Fruit fly (Drosophila melanogaster) whole organism, embryonic: ENCODE measurements around the gene Sbp2.

Experiments
- CG10267 ChIP-seq: fragments of 200-800 bp; sonication (Bioruptor generic); optimal IDR thresholded peaks from 2 replicates; lab custom pipeline; 2018; ENCODE audit warnings: missing biosample characterization, mild to moderate bottlenecking, missing genetic modification characterization, moderate library complexity
- CG4707 ChIP-seq: fragments of 200-800 bp; sonication (Bioruptor generic); optimal IDR thresholded peaks from 2 replicates; lab custom pipeline; 2018; ENCODE audit warnings: missing biosample characterization, mild to moderate bottlenecking, missing genetic modification characterization, moderate library complexity
- CG8478 ChIP-seq: fragments of >200 bp; optimal IDR thresholded peaks from 2 replicates; lab custom pipeline; 2018
- Mad ChIP-seq: fragments of 200-800 bp; sonication (Bioruptor generic); optimal IDR thresholded peaks from 2 replicates; lab custom pipeline; 2016; ENCODE audit warnings: missing biosample characterization, missing genetic modification characterization

DNA sequence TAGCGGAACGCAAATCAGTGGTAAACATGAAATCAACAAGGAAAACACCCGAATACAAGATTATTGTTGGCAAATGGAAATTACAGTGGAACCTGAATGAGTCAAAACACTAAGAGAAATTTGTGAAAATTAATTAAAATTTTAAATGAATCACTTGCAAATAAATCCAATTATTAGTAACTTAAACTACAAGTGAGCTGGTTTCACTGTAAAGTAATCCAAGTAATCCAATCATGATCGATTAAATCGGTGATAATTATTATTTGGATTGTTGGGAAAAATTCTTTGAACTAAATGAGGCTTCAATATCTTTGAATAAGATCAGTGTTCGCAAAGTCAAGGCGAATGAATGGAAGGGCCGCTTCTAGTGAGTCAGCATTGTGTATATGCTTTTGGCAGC, 15.6 kb upstream of the Sbp2 start:
- TF ChIP-seq Mad (no peak), CG10267 (no peak), CG4707 (GFP tag; lab: Kevin White, UChicago) (no peak), CG8478 (lab: Kevin White, UChicago) (no peak)
